Worm (Caenorhabditis elegans) whole organism, L2 larva: ENCODE results near the gene ZK938.11.

Experiments
- C34F6.9 ChIP-seq: fragments of 150-350 bp; optimal IDR thresholded peaks from 2 replicates; lab custom pipeline; 2014; ENCODE audit warnings: missing biosample characterization, missing genetic modification characterization
- F13H6.1 ChIP-seq: sonication (generic microtip); optimal IDR thresholded peaks from 2 replicates; lab custom pipeline; 2016; ENCODE audit warnings: missing genetic modification characterization, missing compliant biosample characterization
- R02D3.7 ChIP-seq: fragments of 150-350 bp; optimal IDR thresholded peaks from 2 replicates; lab custom pipeline; 2014; ENCODE audit warnings: missing biosample characterization, missing genetic modification characterization
- Y55F3AM.14 ChIP-seq: fragments of 200-800 bp; sonication (Bioruptor generic); optimal IDR thresholded peaks from 2 replicates; lab custom pipeline; 2018; ENCODE audit warnings: mild to moderate bottlenecking, missing genetic modification characterization, missing compliant biosample characterization
- alr-1 ChIP-seq: fragments of 150-350 bp; optimal IDR thresholded peaks from 2 replicates; lab custom pipeline; 2014; ENCODE audit warnings: missing biosample characterization, missing genetic modification characterization
- aly-2 ChIP-seq: fragments of 150-350 bp; optimal IDR thresholded peaks from 2 replicates; lab custom pipeline; 2014; ENCODE audit warnings: missing biosample characterization, missing genetic modification characterization
- ama-1 ChIP-seq: fragments of 150-350 bp; optimal IDR thresholded peaks from 2 replicates; lab custom pipeline; 2018; ENCODE audit warnings: inconsistent platforms
- blmp-1 ChIP-seq: sonication (generic microtip); optimal IDR thresholded peaks from 2 replicates; lab custom pipeline; 2017; ENCODE audit warnings: missing genetic modification characterization, mild to moderate bottlenecking, missing compliant biosample characterization, antibody characterized with exemption, moderate library complexity; ENCODE audit not compliant: insufficient read depth
- ceh-16 ChIP-seq: fragments of 150-350 bp; optimal IDR thresholded peaks from 2 replicates; lab custom pipeline; 2014; ENCODE audit warnings: missing biosample characterization, missing genetic modification characterization
- ceh-82 ChIP-seq: fragments of 150-350 bp; optimal IDR thresholded peaks from 2 replicates; lab custom pipeline; 2014; ENCODE audit warnings: missing biosample characterization, missing genetic modification characterization
- dmd-4 ChIP-seq: sonication (generic microtip); optimal IDR thresholded peaks from 2 replicates; lab custom pipeline; 2017; ENCODE audit warnings: missing biosample characterization, missing genetic modification characterization
- elt-3 ChIP-seq: sonication (generic microtip); optimal IDR thresholded peaks from 2 replicates; lab custom pipeline; 2017; ENCODE audit warnings: missing biosample characterization, missing genetic modification characterization
- fos-1 ChIP-seq: fragments of 150-350 bp; optimal IDR thresholded peaks from 2 replicates; lab custom pipeline; 2014; ENCODE audit warnings: missing biosample characterization, missing genetic modification characterization
- gmeb-1 ChIP-seq: fragments of 150-350 bp; optimal IDR thresholded peaks from 2 replicates; lab custom pipeline; 2014; ENCODE audit warnings: missing biosample characterization, missing genetic modification characterization
- lin-11 ChIP-seq: fragments of 150-350 bp; sonication (generic microtip); optimal IDR thresholded peaks from 2 replicates; lab custom pipeline; 2014; ENCODE audit warnings: missing biosample characterization, missing genetic modification characterization, inconsistent platforms, mixed read lengths
- lin-13 ChIP-seq: fragments of 150-350 bp; optimal IDR thresholded peaks from 2 replicates; lab custom pipeline; 2014; ENCODE audit warnings: missing biosample characterization, missing genetic modification reagents, missing genetic modification characterization
- lin-39 ChIP-seq: fragments of 150-350 bp; optimal IDR thresholded peaks from 2 replicates; lab custom pipeline; 2014; ENCODE audit warnings: missing biosample characterization, missing genetic modification reagents, missing genetic modification characterization
- lsy-2 ChIP-seq, 2 experiments: fragments of 150-350 bp in 1 of 2; sonication (generic microtip) in 1 of 2; optimal IDR thresholded peaks; 2 replicates each; lab custom pipeline; 2014 to 2017; ENCODE audit warnings: missing biosample characterization in 2 of 2, missing genetic modification characterization in 2 of 2
- mdl-1 ChIP-seq, 2 experiments: fragments of 150-350 bp in 1 of 2; sonication (generic microtip) in 1 of 2; optimal IDR thresholded peaks; 2 replicates each; lab custom pipeline; 2017; ENCODE audit warnings: missing biosample characterization in 2 of 2, missing genetic modification characterization in 2 of 2
- nhr-12 ChIP-seq: fragments of 150-350 bp; optimal IDR thresholded peaks from 2 replicates; lab custom pipeline; 2014; ENCODE audit warnings: missing biosample characterization, missing genetic modification characterization
- nhr-25 ChIP-seq: fragments of 150-350 bp; sonication (generic microtip); optimal IDR thresholded peaks from 3 replicates; lab custom pipeline; 2014; ENCODE audit warnings: missing biosample characterization, missing genetic modification characterization
- nhr-6 ChIP-seq: fragments of 150-350 bp; optimal IDR thresholded peaks from 2 replicates; lab custom pipeline; 2014; ENCODE audit warnings: missing biosample characterization, missing genetic modification characterization
- skn-1 ChIP-seq: sonication (generic microtip); optimal IDR thresholded peaks from 2 replicates; lab custom pipeline; 2017; ENCODE audit warnings: missing biosample characterization, missing genetic modification characterization
- sma-3 ChIP-seq: sonication (generic microtip); optimal IDR thresholded peaks from 2 replicates; lab custom pipeline; 2016; ENCODE audit warnings: missing genetic modification reagents, missing genetic modification characterization, missing compliant biosample characterization
- sma-9 ChIP-seq, 2 experiments: fragments of 150-350 bp in 1 of 2; sonication (generic microtip) in 1 of 2; optimal IDR thresholded peaks; 2 replicates each; lab custom pipeline; 2014 to 2016; ENCODE audit warnings: missing genetic modification characterization in 2 of 2, mild to moderate bottlenecking in 1 of 2, missing biosample characterization in 1 of 2, missing compliant biosample characterization in 1 of 2, missing genetic modification reagents in 1 of 2, moderate library complexity in 1 of 2
- snpc-4 ChIP-seq: fragments of 150-350 bp; optimal IDR thresholded peaks from 2 replicates; lab custom pipeline; 2014; ENCODE audit warnings: missing biosample characterization, missing genetic modification characterization
- unc-55 ChIP-seq: fragments of 150-350 bp; sonication (generic microtip); optimal IDR thresholded peaks from 3 replicates; lab custom pipeline; 2014; ENCODE audit warnings: missing biosample characterization, missing genetic modification reagents, missing genetic modification characterization
- unc-62 ChIP-seq: fragments of 150-350 bp; optimal IDR thresholded peaks from 2 replicates; lab custom pipeline; 2014; ENCODE audit warnings: missing biosample characterization, missing genetic modification reagents, missing genetic modification characterization
- ztf-1 ChIP-seq: fragments of 200-800 bp; sonication (Bioruptor generic); conservative IDR thresholded peaks from 2 replicates; pipeline ENCODE4 v1.3.6; 2022; ENCODE audit warnings: missing genetic modification characterization, missing compliant biosample characterization
- ztf-11 ChIP-seq: sonication (generic microtip); optimal IDR thresholded peaks from 2 replicates; lab custom pipeline; 2017; ENCODE audit warnings: missing biosample characterization, missing genetic modification characterization
- ztf-4 ChIP-seq: fragments of 150-350 bp; optimal IDR thresholded peaks from 2 replicates; lab custom pipeline; 2014; ENCODE audit warnings: missing biosample characterization, missing genetic modification characterization

ZK938.11 gene

DNA sequence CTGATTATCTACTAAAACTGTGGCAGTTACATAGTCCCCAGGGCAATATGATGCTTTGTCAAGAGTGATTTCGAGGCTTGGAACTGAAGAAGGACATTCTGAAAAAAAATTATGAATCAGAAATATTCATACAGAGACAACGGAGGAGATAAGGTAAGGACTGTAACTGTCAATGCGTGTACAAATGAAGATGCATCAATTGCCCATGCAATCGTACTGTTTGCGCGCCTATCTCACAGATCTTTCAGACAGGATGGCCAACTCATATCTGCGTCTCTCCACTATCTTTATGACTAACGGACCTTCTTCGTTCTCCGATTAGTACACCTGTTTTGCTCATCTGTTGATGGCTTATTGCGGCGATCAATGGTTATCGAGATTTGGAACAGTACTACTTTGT is at the start of gene ZK938.11:
Gene ZK938.11 (minus strand): TSS at position 101 of the 400 bp plus-strand sequence.
- TF ChIP-seq ztf-4 = no peak
- no peak for TF ChIP-seq F13H6.1 (tag; lab: Kevin White, UChicago)
- TF ChIP-seq nhr-12 (tag; lab: Kevin White, UChicago) = no peak
- no peak for TF ChIP-seq ama-1 (lab: Kevin White, UChicago)
- TF ChIP-seq blmp-1 (tag; lab: Kevin White, UChicago) = no peak
- no peak for TF ChIP-seq lin-13 (GFP tag; lab: Kevin White, UChicago)
- TF ChIP-seq Y55F3AM.14 (GFP tag; lab: Kevin White, UChicago) = no peak
- no peak for TF ChIP-seq mdl-1 (tag; optimal IDR thresholded peaks at IDR 0.05; lab: Kevin White, UChicago)
- TF ChIP-seq C34F6.9 (tag; lab: Kevin White, UChicago) = no peak
- TF ChIP-seq unc-62 (GFP tag; lab: Kevin White, UChicago) = no peak
- TF ChIP-seq lin-11 (tag; lab: Kevin White, UChicago) = no peak
- no peak for TF ChIP-seq dmd-4 (tag; lab: Kevin White, UChicago)
- TF ChIP-seq ceh-16 (tag; lab: Kevin White, UChicago) = no peak
- no peak for TF ChIP-seq lin-39
- no peak for TF ChIP-seq R02D3.7 (tag; lab: Kevin White, UChicago)
- TF ChIP-seq nhr-6 (tag; lab: Kevin White, UChicago) = no peak
- TF ChIP-seq skn-1 (tag; lab: Kevin White, UChicago) = no peak
- no peak for TF ChIP-seq sma-3 (GFP tag; lab: Kevin White, UChicago)
- TF ChIP-seq lsy-2 (tag; optimal IDR thresholded peaks at IDR 0.05; lab: Kevin White, UChicago) = no peak
- no peak for TF ChIP-seq ztf-1 (GFP tag; lab: Robert Waterston, UW)

DNA sequence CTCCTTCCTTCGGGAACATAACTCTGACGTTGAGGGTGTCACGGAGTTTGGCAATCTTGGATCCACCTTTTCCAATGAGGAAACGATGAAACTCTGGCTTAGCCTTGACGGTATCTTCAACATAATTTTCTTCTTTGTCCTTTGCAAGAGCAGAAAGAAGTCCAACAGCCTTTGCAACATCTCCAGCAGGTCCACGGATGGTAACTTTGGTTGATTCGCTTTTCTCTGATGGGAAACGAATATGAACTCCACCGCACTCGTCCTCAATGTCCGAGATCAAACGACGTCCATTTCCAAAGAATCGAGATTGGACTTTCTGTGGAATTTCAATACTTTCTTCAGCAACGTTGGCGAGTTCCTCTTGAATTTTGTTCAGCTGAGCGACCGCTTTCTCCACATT is 48.3 kb upstream of the ZK938.11 start:
- no peak for TF ChIP-seq nhr-12 (tag; lab: Kevin White, UChicago)
- no peak for TF ChIP-seq elt-3 (tag; lab: Kevin White, UChicago)
- TF ChIP-seq lsy-2 (tag; optimal IDR thresholded peaks at IDR 0.05; lab: Kevin White, UChicago) = no peak
- TF ChIP-seq fos-1 (tag; lab: Kevin White, UChicago) = no peak
- TF ChIP-seq alr-1 (tag; lab: Kevin White, UChicago) = no peak
- no peak for TF ChIP-seq unc-55 (GFP tag; lab: Kevin White, UChicago)
- no peak for TF ChIP-seq nhr-25 (tag; lab: Kevin White, UChicago)
- TF ChIP-seq unc-62 (GFP tag; lab: Kevin White, UChicago) = no peak
- no peak for TF ChIP-seq lin-13 (GFP tag; lab: Kevin White, UChicago)
- TF ChIP-seq, all 48 proteins: peak for 0

DNA sequence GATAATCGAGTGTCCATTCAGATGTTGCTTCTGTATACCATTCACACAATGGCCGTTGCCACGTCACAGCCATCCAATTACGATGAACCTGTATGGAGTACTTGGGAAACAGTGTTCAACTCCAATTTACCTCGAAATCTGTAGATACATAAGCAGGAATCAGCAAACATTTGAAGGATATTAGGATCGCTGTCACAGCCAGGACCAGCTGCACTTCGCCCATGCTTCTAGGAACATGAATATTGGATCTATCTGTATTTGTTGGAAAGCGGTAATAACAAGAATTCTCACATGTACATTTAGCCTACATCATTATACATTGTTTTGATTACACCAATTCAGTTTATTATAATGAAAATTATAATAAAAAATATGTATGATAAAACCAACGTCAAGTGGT is 46.0 kb upstream of the ZK938.11 start, which contains the start of gene algn-8:
Gene algn-8 (minus strand): TSS at position 227 of the 400 bp plus-strand sequence.
- TF ChIP-seq gmeb-1 (tag; lab: Kevin White, UChicago) (no peak), snpc-4 (tag; lab: Kevin White, UChicago) (no peak), ztf-4 (no peak), aly-2 (tag; lab: Kevin White, UChicago) (no peak), Y55F3AM.14 (GFP tag; lab: Kevin White, UChicago) (no peak), nhr-12 (tag; lab: Kevin White, UChicago) (no peak), nhr-25 (tag; lab: Kevin White, UChicago) (no peak), lin-11 (tag; lab: Kevin White, UChicago) (no peak), blmp-1 (tag; lab: Kevin White, UChicago) (no peak), lin-39 (no peak), alr-1 (tag; lab: Kevin White, UChicago) (no peak), lsy-2 (tag; optimal IDR thresholded peaks at IDR 0.05; lab: Kevin White, UChicago) (no peak), unc-62 (GFP tag; lab: Kevin White, UChicago) (no peak), ztf-11 (tag; lab: Kevin White, UChicago) (no peak), sma-9 (GFP tag; optimal IDR thresholded peaks at IDR 0.05; lab: Kevin White, UChicago) (no peak), sma-9 (tag; optimal IDR thresholded peaks at IDR 0.05; lab: Kevin White, UChicago) (no peak), elt-3 (tag; lab: Kevin White, UChicago) (no peak)

DNA sequence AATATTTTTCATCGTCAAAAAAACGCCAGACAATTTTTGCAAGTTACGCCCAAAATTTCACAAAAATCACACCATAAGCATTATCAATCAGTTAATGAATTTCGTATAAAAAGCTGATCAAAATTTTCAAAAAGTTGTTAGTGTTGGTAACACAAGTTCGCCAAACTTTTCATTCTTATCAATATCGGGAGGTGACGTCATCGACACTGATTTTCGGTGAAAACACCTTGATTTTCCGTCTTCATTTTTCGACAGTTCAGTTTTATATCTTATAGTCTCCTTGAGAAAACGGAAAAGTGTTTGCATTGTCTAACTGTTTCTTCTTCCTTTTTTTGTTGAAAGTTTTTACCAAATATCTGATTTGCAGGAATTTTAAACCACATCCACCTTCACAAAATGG is 40.6 kb upstream of the ZK938.11 start, which contains the start of gene C08H9.15:
Gene C08H9.15 (plus strand): TSS at position 368 of the 400 bp plus-strand sequence.
- peak; percentile 31 for TF ChIP-seq nhr-25 (tag; lab: Kevin White, UChicago)
- no peak for TF ChIP-seq Y55F3AM.14 (GFP tag; lab: Kevin White, UChicago)
- TF ChIP-seq ceh-82 (tag; lab: Kevin White, UChicago) = no peak
- TF ChIP-seq R02D3.7 (tag; lab: Kevin White, UChicago) = no peak
- TF ChIP-seq sma-3 (GFP tag; lab: Kevin White, UChicago) = peak; percentile 64
- no peak for TF ChIP-seq lin-39
